Worm (Caenorhabditis elegans) whole organism, late embryonic: ENCODE data around the gene fbxa-83.

ENCODE experiments used
- C38D4.7 ChIP-seq: fragments of 200-800 bp; sonication (Bioruptor generic); optimal IDR thresholded peaks from 2 replicates; lab custom pipeline; 2018; ENCODE audit warnings: mild to moderate bottlenecking, missing genetic modification characterization, moderate library complexity, missing compliant biosample characterization
- F13H6.1 ChIP-seq: sonication (generic microtip); optimal IDR thresholded peaks from 2 replicates; lab custom pipeline; 2016; ENCODE audit warnings: missing genetic modification characterization, missing compliant biosample characterization
- K02D7.2 ChIP-seq: sonication (generic microtip); optimal IDR thresholded peaks from 2 replicates; lab custom pipeline; 2017; ENCODE audit warnings: mild to moderate bottlenecking, missing genetic modification characterization, missing compliant biosample characterization
- T23F11.4 ChIP-seq: fragments of 200-800 bp; sonication (Bioruptor generic); optimal IDR thresholded peaks from 2 replicates; lab custom pipeline; 2018; ENCODE audit warnings: mild to moderate bottlenecking, missing genetic modification characterization, missing compliant biosample characterization
- Y22D7AL.16 ChIP-seq: sonication (generic microtip); optimal IDR thresholded peaks from 2 replicates; lab custom pipeline; 2016; ENCODE audit warnings: missing genetic modification characterization, missing compliant biosample characterization
- ahr-1 ChIP-seq: sonication (generic microtip); optimal IDR thresholded peaks from 2 replicates; lab custom pipeline; 2016; ENCODE audit warnings: missing genetic modification characterization, missing compliant biosample characterization
- ama-1 ChIP-seq: fragments of 150-350 bp; optimal IDR thresholded peaks from 2 replicates; lab custom pipeline; 2014
- ceh-14 ChIP-seq: sonication (generic microtip); optimal IDR thresholded peaks from 2 replicates; lab custom pipeline; 2016; ENCODE audit warnings: missing genotype, missing genetic modification characterization, missing compliant biosample characterization
- ceh-19 ChIP-seq: fragments of 200-800 bp; sonication (Bioruptor generic); optimal IDR thresholded peaks from 2 replicates; lab custom pipeline; 2018; ENCODE audit warnings: mild to moderate bottlenecking, missing genetic modification characterization, missing compliant biosample characterization
- ceh-24 ChIP-seq: sonication (generic microtip); optimal IDR thresholded peaks from 2 replicates; lab custom pipeline; 2016; ENCODE audit warnings: mild to moderate bottlenecking, missing genetic modification characterization, missing compliant biosample characterization
- ceh-31 ChIP-seq: sonication (generic microtip); optimal IDR thresholded peaks from 2 replicates; lab custom pipeline; 2016; ENCODE audit warnings: missing genetic modification characterization, missing compliant biosample characterization
- ceh-34 ChIP-seq: sonication (generic microtip); optimal IDR thresholded peaks from 2 replicates; lab custom pipeline; 2016; ENCODE audit warnings: mild to moderate bottlenecking, missing genetic modification characterization, missing compliant biosample characterization
- ceh-45 ChIP-seq: fragments of 200-800 bp; sonication (Bioruptor generic); IDR thresholded peaks from 2 replicates; pipeline ENCODE4 v1.3.6; 2022; ENCODE audit warnings: missing genetic modification reagents, missing genetic modification characterization, missing compliant biosample characterization
- ceh-6 ChIP-seq: fragments of 200-800 bp; sonication (Bioruptor generic); optimal IDR thresholded peaks from 2 replicates; lab custom pipeline; 2018; ENCODE audit warnings: mild to moderate bottlenecking, missing genetic modification characterization, missing compliant biosample characterization
- ceh-9 ChIP-seq: sonication (generic microtip); optimal IDR thresholded peaks from 2 replicates; lab custom pipeline; 2016; ENCODE audit warnings: mild to moderate bottlenecking, missing genetic modification characterization, inconsistent platforms, missing compliant biosample characterization
- dmd-4 ChIP-seq: sonication (generic microtip); optimal IDR thresholded peaks from 2 replicates; lab custom pipeline; 2016; ENCODE audit warnings: borderline replicate concordance, missing genetic modification characterization, missing compliant biosample characterization
- dve-1 ChIP-seq: sonication (generic microtip); optimal IDR thresholded peaks from 2 replicates; lab custom pipeline; 2017; ENCODE audit warnings: antibody characterized with exemption, mild to moderate bottlenecking, missing genetic modification characterization, missing compliant biosample characterization
- elt-2 ChIP-seq: sonication (generic microtip); optimal IDR thresholded peaks from 2 replicates; lab custom pipeline; 2016; ENCODE audit warnings: missing genetic modification reagents, missing genetic modification characterization, missing compliant biosample characterization
- ets-4 ChIP-seq: sonication (generic microtip); optimal IDR thresholded peaks from 2 replicates; lab custom pipeline; 2016; ENCODE audit warnings: missing genetic modification characterization, missing compliant biosample characterization
- eyg-1 ChIP-seq: sonication (generic microtip); optimal IDR thresholded peaks from 2 replicates; lab custom pipeline; 2016; ENCODE audit warnings: missing genotype, missing genetic modification characterization, missing compliant biosample characterization
- fax-1 ChIP-seq: sonication (generic microtip); optimal IDR thresholded peaks from 2 replicates; lab custom pipeline; 2016; ENCODE audit warnings: missing genotype, missing genetic modification characterization, missing compliant biosample characterization
- fkh-6 ChIP-seq: sonication (generic microtip); optimal IDR thresholded peaks from 2 replicates; lab custom pipeline; 2016; ENCODE audit warnings: missing genetic modification characterization, missing compliant biosample characterization
- hlh-15 ChIP-seq: sonication (generic microtip); optimal IDR thresholded peaks from 2 replicates; lab custom pipeline; 2016; ENCODE audit warnings: missing genetic modification characterization, missing compliant biosample characterization
- hlh-30 ChIP-seq: sonication (generic microtip); optimal IDR thresholded peaks from 2 replicates; lab custom pipeline; 2017; ENCODE audit warnings: antibody characterized with exemption, missing genetic modification characterization, missing compliant biosample characterization; ENCODE audit not compliant: insufficient read depth
- hlh-8 ChIP-seq: sonication (generic microtip); optimal IDR thresholded peaks from 2 replicates; lab custom pipeline; 2016; ENCODE audit warnings: missing genotype, missing genetic modification characterization, missing compliant biosample characterization
- npax-4 ChIP-seq: sonication (generic microtip); optimal IDR thresholded peaks from 2 replicates; lab custom pipeline; 2016; ENCODE audit warnings: missing genetic modification characterization, missing compliant biosample characterization
- odd-2 ChIP-seq: sonication (generic microtip); optimal IDR thresholded peaks from 2 replicates; lab custom pipeline; 2017; ENCODE audit warnings: antibody characterized with exemption, mild to moderate bottlenecking, missing genetic modification characterization, missing compliant biosample characterization
- pag-3 ChIP-seq: sonication (generic microtip); optimal IDR thresholded peaks from 2 replicates; lab custom pipeline; 2016; ENCODE audit warnings: missing compliant biosample characterization, missing genetic modification characterization, borderline replicate concordance
- pat-9 ChIP-seq: fragments of 200-800 bp; sonication (Bioruptor generic); optimal IDR thresholded peaks from 2 replicates; lab custom pipeline; 2018; ENCODE audit warnings: mild to moderate bottlenecking, missing genetic modification characterization, moderate library complexity, missing compliant biosample characterization
- pax-1 ChIP-seq: fragments of 150-350 bp; optimal IDR thresholded peaks from 2 replicates; lab custom pipeline; 2014; ENCODE audit warnings: missing biosample characterization, missing genetic modification characterization
- pha-2 ChIP-seq: sonication (generic microtip); optimal IDR thresholded peaks from 2 replicates; lab custom pipeline; 2017; ENCODE audit warnings: mild to moderate bottlenecking, missing genetic modification characterization, missing compliant biosample characterization
- pqm-1 ChIP-seq: sonication (generic microtip); optimal IDR thresholded peaks from 2 replicates; lab custom pipeline; 2016; ENCODE audit warnings: missing genetic modification characterization, missing compliant biosample characterization
- pros-1 ChIP-seq: fragments of 150-350 bp; optimal IDR thresholded peaks from 2 replicates; lab custom pipeline; 2014; ENCODE audit warnings: missing biosample characterization, missing genetic modification reagents, missing genetic modification characterization
- ref-2 ChIP-seq: sonication (generic microtip); optimal IDR thresholded peaks from 2 replicates; lab custom pipeline; 2016; ENCODE audit warnings: missing genetic modification characterization, missing compliant biosample characterization
- sox-2 ChIP-seq: fragments of 200-800 bp; sonication (Bioruptor generic); IDR thresholded peaks from 2 replicates; pipeline ENCODE4 v1.3.6; 2022; ENCODE audit warnings: missing genetic modification reagents, missing genetic modification characterization, missing compliant biosample characterization
- tbx-7 ChIP-seq: sonication (generic microtip); optimal IDR thresholded peaks from 2 replicates; lab custom pipeline; 2016; ENCODE audit warnings: missing genotype, missing genetic modification characterization, missing compliant biosample characterization
- ttx-3 ChIP-seq: sonication (generic microtip); optimal IDR thresholded peaks from 2 replicates; lab custom pipeline; 2016; ENCODE audit warnings: missing genetic modification reagents, missing genetic modification characterization, missing compliant biosample characterization
- unc-55 ChIP-seq: sonication (generic microtip); optimal IDR thresholded peaks from 2 replicates; lab custom pipeline; 2017; ENCODE audit warnings: missing biosample characterization, missing genetic modification reagents, missing genetic modification characterization
- unc-86 ChIP-seq: sonication (generic microtip); optimal IDR thresholded peaks from 2 replicates; lab custom pipeline; 2016; ENCODE audit warnings: missing genetic modification characterization, missing compliant biosample characterization

Gene fbxa-83

ce11 chrIV:14339657-14340056 lies 13.5 kb upstream of the fbxa-83 start, which contains the start of gene Y67A10A.11:
Gene Y67A10A.11 (plus strand): TSS chrIV:14339957.
- TF ChIP-seq dve-1 = no peak
- no peak for TF ChIP-seq F13H6.1 (tag; lab: Kevin White, UChicago)
- no peak for TF ChIP-seq ref-2 (tag; lab: Kevin White, UChicago)
- TF ChIP-seq fax-1 (tag; lab: Kevin White, UChicago) = no peak
- TF ChIP-seq ceh-34 = no peak
- TF ChIP-seq unc-86 (tag; lab: Kevin White, UChicago) = no peak
- TF ChIP-seq pag-3 = no peak
- TF ChIP-seq dmd-4 (tag; lab: Kevin White, UChicago) = no peak
- no peak for TF ChIP-seq hlh-30 (tag; lab: Kevin White, UChicago)
- no peak for TF ChIP-seq ceh-24
- TF ChIP-seq npax-4 (tag; lab: Kevin White, UChicago) = no peak
- no peak for TF ChIP-seq Y22D7AL.16

ce11 chrIV:14337757-14338156 lies 11.6 kb upstream of the fbxa-83 start, which contains the start of gene Y67A10A.2:
Gene Y67A10A.2 (plus strand): TSS chrIV:14338057.
- TF ChIP-seq ceh-34 (no peak), ceh-9 (tag; lab: Kevin White, UChicago) (no peak), pqm-1 (no peak), T23F11.4 (GFP tag; lab: Kevin White, UChicago) (no peak), ceh-14 (tag; lab: Kevin White, UChicago) (no peak)

- TF ChIP-seq pat-9 (tag; lab: Kevin White, UChicago) (no peak), ceh-19 (GFP tag; lab: Kevin White, UChicago) (no peak), ttx-3 (tag; lab: Kevin White, UChicago) (no peak), ets-4 (no peak), fkh-6 (tag; lab: Kevin White, UChicago) (no peak), ceh-24 (no peak), hlh-8 (tag; lab: Kevin White, UChicago) (no peak), T23F11.4 (GFP tag; lab: Kevin White, UChicago) (no peak), ceh-45 (no peak), unc-55 (GFP tag; lab: Kevin White, UChicago) (no peak), tbx-7 (tag; lab: Kevin White, UChicago) (no peak), sox-2 (GFP tag; lab: Robert Waterston, UW) (no peak), pha-2 (tag; lab: Kevin White, UChicago) (no peak), K02D7.2 (tag; lab: Kevin White, UChicago) (no peak), C38D4.7 (no peak)
Measured at ce11 chrIV:14335768-14336167, 9.6 kb upstream of the fbxa-83 start.

ce11 chrIV:14334359-14334758 lies 8.2 kb upstream of the fbxa-83 start, which contains the start of gene Y67A10A.3:
Gene Y67A10A.3 (minus strand): TSS chrIV:14334459.
- TF ChIP-seq ama-1 (no peak), pag-3 (no peak), tbx-7 (tag; lab: Kevin White, UChicago) (no peak), unc-55 (GFP tag; lab: Kevin White, UChicago) (no peak), odd-2 (no peak), eyg-1 (tag; lab: Kevin White, UChicago) (no peak), ceh-24 (no peak), pros-1 (no peak), ref-2 (tag; lab: Kevin White, UChicago) (no peak), ceh-6 (GFP tag; lab: Kevin White, UChicago) (no peak), hlh-15 (tag; lab: Kevin White, UChicago) (no peak), pax-1 (tag; lab: Kevin White, UChicago) (no peak), ahr-1 (no peak), elt-2 (tag; lab: Kevin White, UChicago) (no peak), ceh-34 (no peak), hlh-8 (tag; lab: Kevin White, UChicago) (no peak), ceh-31 (tag; lab: Kevin White, UChicago) (no peak)
